Fruit fly (Drosophila melanogaster): ENCODE results near the gene Eig71Eb.

Gene Eig71Eb

DNA sequence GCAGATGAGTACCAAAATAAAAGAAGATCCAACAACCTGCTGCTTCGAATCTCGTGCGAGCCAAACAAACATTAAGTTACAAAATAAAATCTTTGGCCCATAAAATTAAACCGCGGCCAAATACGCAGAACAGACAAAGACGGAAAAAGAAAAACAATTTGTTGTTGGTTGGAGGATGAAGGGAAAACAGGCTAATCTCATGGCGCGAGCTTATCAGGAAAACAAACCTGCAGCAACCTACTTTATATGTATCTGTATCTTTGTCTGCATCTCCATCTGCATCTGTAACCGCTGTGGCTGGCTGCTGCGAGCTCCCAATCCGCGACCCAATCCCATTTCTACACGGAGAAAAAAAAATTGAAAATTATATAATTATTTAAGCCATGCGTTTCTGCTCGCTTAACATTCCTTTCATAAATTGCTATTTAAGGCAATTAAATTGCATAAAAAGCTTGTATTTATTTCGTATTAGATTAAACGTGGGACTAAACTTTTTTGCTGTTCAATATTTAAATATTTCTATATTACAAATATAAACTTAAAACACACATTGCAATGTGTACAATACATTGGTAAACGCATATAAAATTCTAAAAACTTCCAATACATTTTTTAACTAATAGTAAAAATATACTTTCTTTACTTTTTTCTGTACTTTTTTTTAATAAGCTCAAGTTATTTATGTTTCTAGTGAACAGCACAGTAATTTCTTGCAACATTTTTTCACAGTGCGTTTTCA, 43.2 kb downstream of the Eig71Eb start (continued):
- peak; percentile 38 for TF ChIP-seq CG7556 (GFP tag; optimal IDR thresholded peaks at IDR 0.05)
- TF ChIP-seq dmrt99B (tag; optimal IDR thresholded peaks at IDR 0.05): peak; percentile 49
- no peak for TF ChIP-seq CG4328 (GFP tag; optimal IDR thresholded peaks at IDR 0.05)
- peak; percentile 1; the same call in 1 of the 2 replicates for TF ChIP-seq HLH3B (GFP tag; IDR thresholded peaks at IDR 0.05)
- TF ChIP-seq Dip3 (GFP tag; optimal IDR thresholded peaks at IDR 0.05): no peak
- no peak for TF ChIP-seq Fer1 (GFP tag; optimal IDR thresholded peaks at IDR 0.05)
- peak; percentile 81 for TF ChIP-seq CG18262 (tag; optimal IDR thresholded peaks at IDR 0.05)
- TF ChIP-seq ems (GFP tag; optimal IDR thresholded peaks at IDR 0.05): no peak
- TF ChIP-seq ash1 (GFP tag; optimal IDR thresholded peaks at IDR 0.05): no peak
- peak; percentile 77 for TF ChIP-seq Sox100B (GFP tag; optimal IDR thresholded peaks at IDR 0.05)
- 0 out of 3 replicates have a peak, but pooled peaks have one; percentile 24 for TF ChIP-seq croc (GFP tag; conservative IDR thresholded peaks at IDR 0.05)
- no peak for TF ChIP-seq Sry-β (GFP tag; optimal IDR thresholded peaks at IDR 0.05)
- peak; percentile 40 for TF ChIP-seq CG10209 (GFP tag; optimal IDR thresholded peaks at IDR 0.05)
- TF ChIP-seq dimm (GFP tag; IDR thresholded peaks at IDR 0.05): no peak
- peak; percentile 20 for TF ChIP-seq CG4820 (GFP tag; optimal IDR thresholded peaks at IDR 0.05)
- no peak for TF ChIP-seq crp (GFP tag; optimal IDR thresholded peaks at IDR 0.05)
- TF ChIP-seq CG17829 (tag; optimal IDR thresholded peaks at IDR 0.05): peak; percentile 36
- no peak for TF ChIP-seq Kr (GFP tag; optimal IDR thresholded peaks at IDR 0.05)
- TF ChIP-seq her (GFP tag; optimal IDR thresholded peaks at IDR 0.05): no peak
- no peak for TF ChIP-seq CG6654 (GFP tag; optimal IDR thresholded peaks at IDR 0.05)
- TF ChIP-seq crc (GFP tag; optimal IDR thresholded peaks at IDR 0.05): no peak
- TF ChIP-seq lola (GFP tag; optimal IDR thresholded peaks at IDR 0.05): peak in 1 of 3 experiments; percentile 79
- peak; percentile 58 for TF ChIP-seq Oli (tag; optimal IDR thresholded peaks at IDR 0.05)
- peak; percentile 62 for TF ChIP-seq fd96Cb (tag; optimal IDR thresholded peaks at IDR 0.05)
- TF ChIP-seq CG17328 (GFP tag; IDR thresholded peaks at IDR 0.05): 0 out of 2 replicates have a peak, but pooled peaks have one; percentile 12
- TF ChIP-seq CG7839 (tag; optimal IDR thresholded peaks at IDR 0.05): peak; percentile 38
- no peak for TF ChIP-seq CG7357 (GFP tag; IDR thresholded peaks at IDR 0.05)
- no peak for TF ChIP-seq schlank (tag; optimal IDR thresholded peaks at IDR 0.05)
- TF ChIP-seq Eip74EF (GFP tag; optimal IDR thresholded peaks at IDR 0.05): peak in 1 of 2 experiments; percentile 29
- 0 out of 2 replicates have a peak, but pooled peaks have one; percentile 8 for TF ChIP-seq CG10959 (GFP tag; IDR thresholded peaks at IDR 0.05)
- no peak for TF ChIP-seq CG7745 (tag; optimal IDR thresholded peaks at IDR 0.05)
- TF ChIP-seq sr (GFP tag; IDR thresholded peaks at IDR 0.05): 0 out of 3 replicates have a peak, but pooled peaks have one; percentile 16
- 0 out of 3 replicates have a peak, but pooled peaks have one; percentile 20 for TF ChIP-seq row (GFP tag; IDR thresholded peaks at IDR 0.05)
- TF ChIP-seq CkIIα-i1 (GFP tag; IDR thresholded peaks at IDR 0.05): no peak
- TF ChIP-seq Sox102F (GFP tag; optimal IDR thresholded peaks at IDR 0.05): peak; percentile 60
- peak; percentile 24 for TF ChIP-seq Abd-B (GFP tag; optimal IDR thresholded peaks at IDR 0.05)
- TF ChIP-seq dpn (GFP tag; optimal IDR thresholded peaks at IDR 0.05): peak in 1 of 2 experiments; percentile 4
- no peak for TF ChIP-seq Drgx (GFP tag; IDR thresholded peaks at IDR 0.05)
- TF ChIP-seq CG14710 (tag; optimal IDR thresholded peaks at IDR 0.05): peak; percentile 72
- TF ChIP-seq CG1233 (GFP tag; optimal IDR thresholded peaks at IDR 0.05): no peak
- TF ChIP-seq CG30403 (GFP tag; optimal IDR thresholded peaks at IDR 0.05): peak; percentile 47
- no peak for TF ChIP-seq B-H1 (GFP tag; IDR thresholded peaks at IDR 0.05)
- TF ChIP-seq CG4424 (GFP tag; optimal IDR thresholded peaks at IDR 0.05): peak; percentile 66
- TF ChIP-seq ewg (GFP tag; optimal IDR thresholded peaks at IDR 0.05): peak; percentile 19
- no peak for TF ChIP-seq CG2199 (GFP tag; IDR thresholded peaks at IDR 0.05)
- peak in 1 of 2 experiments; percentile 35 for TF ChIP-seq Pdp1 (GFP tag; optimal IDR thresholded peaks at IDR 0.05)
- TF ChIP-seq dysf (GFP tag; IDR thresholded peaks at IDR 0.05): 0 out of 3 replicates have a peak, but pooled peaks have one; percentile 9
- TF ChIP-seq Med (GFP tag): peak; percentile 42

All from whole organism, embryonic.